Fruit fly (Drosophila melanogaster): ENCODE results near the gene PolG1.

PolG1 gene

DNA sequence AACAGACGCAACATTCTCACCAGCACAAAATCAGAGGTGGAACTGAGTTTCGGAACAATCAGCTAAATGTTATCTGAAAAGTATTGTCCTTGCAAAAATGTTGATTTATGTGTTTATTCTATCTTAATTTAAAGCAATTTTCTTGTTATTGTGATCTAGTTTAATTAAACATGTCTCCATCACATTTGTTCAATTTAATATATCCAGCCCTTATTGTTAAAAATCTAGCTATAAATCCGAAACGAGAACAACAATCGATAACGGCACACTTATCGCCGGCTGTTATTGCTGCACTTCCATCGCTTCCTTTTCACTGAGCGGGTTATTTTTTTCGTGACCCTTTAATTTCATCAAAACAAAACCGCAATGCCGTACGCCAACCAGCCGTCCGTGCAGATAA is 5.5 kb upstream of the PolG1 start, which contains the start of the genes GatC, PolG2 and Polr2C (continued):
- no peak for TF ChIP-seq eyg (GFP tag; optimal IDR thresholded peaks at IDR 0.05)
- no peak for TF ChIP-seq CG43689 (GFP tag; IDR thresholded peaks at IDR 0.05)
- TF ChIP-seq seq (GFP tag; IDR thresholded peaks at IDR 0.05), result peak; percentile 30; the same call in 1 of the 2 replicates
- TF ChIP-seq pzg (GFP tag; optimal IDR thresholded peaks at IDR 0.05), result peak; percentile 72
- no peak for TF ChIP-seq gcm2 (GFP tag; optimal IDR thresholded peaks at IDR 0.05)
- no peak for TF ChIP-seq CG18599 (GFP tag; optimal IDR thresholded peaks at IDR 0.05)
- TF ChIP-seq Hr51 (GFP tag; optimal IDR thresholded peaks at IDR 0.05), result no peak
- no peak for TF ChIP-seq CG17328 (GFP tag; IDR thresholded peaks at IDR 0.05)
- peak; percentile 79 for TF ChIP-seq hbn (GFP tag; IDR thresholded peaks at IDR 0.05; ENCODE audit: partially characterized antibody)
- no peak for TF ChIP-seq Nf-YA (GFP tag; IDR thresholded peaks at IDR 0.05)
- TF ChIP-seq chm (GFP tag; IDR thresholded peaks at IDR 0.05), result no peak
- peak; percentile 67; the same call in 2 of the 3 replicates for TF ChIP-seq hb (GFP tag; IDR thresholded peaks at IDR 0.05; ENCODE audit: partially characterized antibody)
- no peak for TF ChIP-seq az2 (GFP tag; optimal IDR thresholded peaks at IDR 0.05)
- TF ChIP-seq CG6791 (GFP tag; IDR thresholded peaks at IDR 0.05; ENCODE audit: partially characterized antibody), result peak; percentile 77
- peak; percentile 67 for TF ChIP-seq CG10366 (GFP tag; IDR thresholded peaks at IDR 0.05)
- no peak for TF ChIP-seq danr (GFP tag; IDR thresholded peaks at IDR 0.05)
- no peak for TF ChIP-seq CG10209 (GFP tag; optimal IDR thresholded peaks at IDR 0.05)
- peak; percentile 58 for TF ChIP-seq chn (GFP tag; optimal IDR thresholded peaks at IDR 0.05)
- TF ChIP-seq CG14014 (GFP tag; IDR thresholded peaks at IDR 0.05), result peak; percentile 43; the same call in 1 of the 2 replicates
- no peak for TF ChIP-seq CG6254 (GFP tag; optimal IDR thresholded peaks at IDR 0.05)
- peak; percentile 48; the same call in 1 of the 2 replicates for TF ChIP-seq Ada2b (GFP tag; IDR thresholded peaks at IDR 0.05)
- peak in 1 of 2 experiments; percentile 46 for TF ChIP-seq insv (GFP tag; optimal IDR thresholded peaks at IDR 0.05)
- no peak for TF ChIP-seq Hand (GFP tag; optimal IDR thresholded peaks at IDR 0.05)
- no peak for TF ChIP-seq CG17568 (GFP tag; optimal IDR thresholded peaks at IDR 0.05)
- TF ChIP-seq CG14667 (GFP tag; IDR thresholded peaks at IDR 0.05), result no peak
- no peak for TF ChIP-seq CG4820 (GFP tag; optimal IDR thresholded peaks at IDR 0.05)
- TF ChIP-seq CG2199 (GFP tag; IDR thresholded peaks at IDR 0.05), result no peak
- TF ChIP-seq CG15601 (tag; optimal IDR thresholded peaks at IDR 0.05), result peak; percentile 35
- no peak for TF ChIP-seq CG13894 (tag; optimal IDR thresholded peaks at IDR 0.05)
- TF ChIP-seq mld (GFP tag; IDR thresholded peaks at IDR 0.05; ENCODE audit: partially characterized antibody), result peak; percentile 78; the same call in 2 of the 3 replicates
- TF ChIP-seq Dek (tag; optimal IDR thresholded peaks at IDR 0.05), result no peak
- TF ChIP-seq bowl (GFP tag; IDR thresholded peaks at IDR 0.05), result 0 out of 2 replicates have a peak, but pooled peaks have one; percentile 4
- peak; percentile 62; the same call in 1 of the 3 replicates for TF ChIP-seq CG34422 (GFP tag; IDR thresholded peaks at IDR 0.05)
- peak; percentile 55 for TF ChIP-seq phol (tag; optimal IDR thresholded peaks at IDR 0.05)
- peak; percentile 89 for TF ChIP-seq sens (GFP tag)
- no peak for TF ChIP-seq CG8290 (GFP tag; optimal IDR thresholded peaks at IDR 0.05)
- TF ChIP-seq CG8290 (tag; optimal IDR thresholded peaks at IDR 0.05), result no peak
- TF ChIP-seq ase (GFP tag; IDR thresholded peaks at IDR 0.05), result no peak
- peak; percentile 33; the same call in 1 of the 2 replicates for TF ChIP-seq al (GFP tag; IDR thresholded peaks at IDR 0.05)
- TF ChIP-seq gt (GFP tag; IDR thresholded peaks at IDR 0.05), result no peak
- TF ChIP-seq CG16863 (GFP tag; optimal IDR thresholded peaks at IDR 0.05), result peak; percentile 38
- no peak for TF ChIP-seq wdn (GFP tag; IDR thresholded peaks at IDR 0.05)
- TF ChIP-seq ash1 (GFP tag; optimal IDR thresholded peaks at IDR 0.05), result no peak
- no peak for TF ChIP-seq CG7745 (tag; optimal IDR thresholded peaks at IDR 0.05)
- TF ChIP-seq ham (GFP tag; IDR thresholded peaks at IDR 0.05), result no peak
- no peak for TF ChIP-seq pros (GFP tag; optimal IDR thresholded peaks at IDR 0.05)
- peak; percentile 81 for TF ChIP-seq sna (GFP tag; IDR thresholded peaks at IDR 0.05; ENCODE audit: partially characterized antibody)
- TF ChIP-seq GATAe (GFP tag; conservative IDR thresholded peaks at IDR 0.05), result no peak
- TF ChIP-seq tna (GFP tag; IDR thresholded peaks at IDR 0.05; ENCODE audit: partially characterized antibody), result peak; percentile 90
- peak in 1 of 3 experiments; percentile 39 for TF ChIP-seq lola (GFP tag; optimal IDR thresholded peaks at IDR 0.05)
- no peak for TF ChIP-seq Spps (tag; optimal IDR thresholded peaks at IDR 0.05)

Measured in whole organism, embryonic.